Fruit fly (Drosophila melanogaster) whole organism, embryonic: Measurements from ENCODE around the gene ara.

Source experiments
- Awh ChIP-seq: fragments of 200-800 bp; sonication (Bioruptor generic); IDR thresholded peaks from 2 replicates; pipeline ENCODE4, ENCODE4 v1.3.6; 2022; ENCODE audit warnings: missing biosample characterization, missing genetic modification characterization
- Bdp1 ChIP-seq: fragments of 200-800 bp; sonication (Bioruptor generic); optimal IDR thresholded peaks from 3 replicates; lab custom pipeline; 2016; ENCODE audit warnings: missing biosample characterization, missing genetic modification characterization
- CG10267 ChIP-seq: fragments of 200-800 bp; sonication (Bioruptor generic); optimal IDR thresholded peaks from 2 replicates; lab custom pipeline; 2018; ENCODE audit warnings: missing biosample characterization, mild to moderate bottlenecking, missing genetic modification characterization, moderate library complexity
- CG10366 ChIP-seq: fragments of 200-800 bp; sonication (Bioruptor generic); IDR thresholded peaks from 2 replicates; pipeline ENCODE4 v1.3.6; 2022; ENCODE audit warnings: missing biosample characterization, missing genetic modification characterization
- CG12155 ChIP-seq: fragments of 200-800 bp; sonication (Bioruptor generic); optimal IDR thresholded peaks from 3 replicates; lab custom pipeline; 2016; ENCODE audit warnings: missing biosample characterization, missing genetic modification characterization
- CG14965 ChIP-seq: fragments of 200-800 bp; sonication (Bioruptor generic); optimal IDR thresholded peaks from 2 replicates; lab custom pipeline; 2016; ENCODE audit warnings: missing biosample characterization, missing genetic modification characterization, borderline replicate concordance
- CG16863 ChIP-seq: fragments of 200-800 bp; sonication (Bioruptor generic); optimal IDR thresholded peaks from 3 replicates; lab custom pipeline; 2016; ENCODE audit warnings: missing biosample characterization, missing genetic modification characterization
- CG17328 ChIP-seq: fragments of 200-800 bp; sonication (Bioruptor generic); IDR thresholded peaks from 2 replicates; pipeline ENCODE4 v1.3.6; 2022; ENCODE audit warnings: missing biosample characterization, missing genetic modification characterization
- CG17359 ChIP-seq: fragments of 200-800 bp; sonication (Bioruptor generic); optimal IDR thresholded peaks from 3 replicates; lab custom pipeline; 2018; ENCODE audit warnings: missing biosample characterization, mild to moderate bottlenecking, missing genetic modification characterization, moderate library complexity
- CG18476 ChIP-seq: fragments of 200-800 bp; sonication (Bioruptor generic); optimal IDR thresholded peaks from 2 replicates; lab custom pipeline; 2016; ENCODE audit warnings: missing biosample characterization, mild to moderate bottlenecking, missing genetic modification characterization
- CG30020 ChIP-seq: fragments of 200-800 bp; optimal IDR thresholded peaks from 2 replicates; lab custom pipeline; 2019; ENCODE audit warnings: missing biosample characterization, mild to moderate bottlenecking, missing genetic modification characterization, moderate library complexity
- CG31441 ChIP-seq: fragments of 200-800 bp; sonication (Bioruptor generic); IDR thresholded peaks from 2 replicates; pipeline ENCODE4 v1.3.6; 2022; ENCODE audit warnings: missing biosample characterization, missing genetic modification characterization
- CG32767 ChIP-seq: fragments of 200-800 bp; sonication (Bioruptor generic); IDR thresholded peaks from 2 replicates; pipeline ENCODE4 v1.3.6; 2022; ENCODE audit warnings: missing biosample characterization, missing genetic modification characterization
- CG6854 ChIP-seq: fragments of 200-800 bp; sonication (Bioruptor generic); optimal IDR thresholded peaks from 3 replicates; lab custom pipeline; 2017; ENCODE audit warnings: missing biosample characterization, mild to moderate bottlenecking, missing genetic modification characterization
- CG7357 ChIP-seq: fragments of 200-800 bp; sonication (Bioruptor generic); IDR thresholded peaks from 3 replicates; pipeline ENCODE4 v1.3.6; 2022; ENCODE audit warnings: missing biosample characterization, missing genetic modification characterization
- CG7745 ChIP-seq: fragments of 200-800 bp; sonication (Bioruptor generic); optimal IDR thresholded peaks from 2 replicates; lab custom pipeline; 2018; ENCODE audit warnings: missing biosample characterization, mild to moderate bottlenecking, missing genetic modification characterization, moderate library complexity
- CoRest ChIP-seq: fragments of 200-800 bp; sonication (Bioruptor generic); optimal IDR thresholded peaks from 3 replicates; lab custom pipeline; 2018; ENCODE audit warnings: missing biosample characterization, mild to moderate bottlenecking, missing genetic modification characterization, moderate library complexity
- Dad ChIP-seq: fragments of 200-800 bp; sonication (Bioruptor generic); optimal IDR thresholded peaks from 3 replicates; lab custom pipeline; 2016; ENCODE audit warnings: missing biosample characterization, missing genetic modification characterization
- Elba2 ChIP-seq: fragments of 200-800 bp; sonication (Bioruptor generic); optimal IDR thresholded peaks from 3 replicates; lab custom pipeline; 2016; ENCODE audit warnings: missing biosample characterization, missing genetic modification characterization
- H15 ChIP-seq: fragments of 200-800 bp; sonication (Bioruptor generic); IDR thresholded peaks from 3 replicates; pipeline ENCODE4 v1.3.6; 2022; ENCODE audit warnings: missing biosample characterization, missing genetic modification characterization
- H2.0 ChIP-seq: fragments of 200-800 bp; sonication (Bioruptor generic); IDR thresholded peaks from 2 replicates; pipeline ENCODE4 v1.3.6; 2022; ENCODE audit warnings: missing biosample characterization, missing genetic modification characterization
- HHEX ChIP-seq: fragments of 200-800 bp; sonication (Bioruptor generic); optimal IDR thresholded peaks from 3 replicates; lab custom pipeline; 2017; ENCODE audit warnings: missing biosample characterization, mild to moderate bottlenecking, missing genetic modification characterization, missing genetic modification reagents
- Mes4 ChIP-seq: fragments of 200-800 bp; sonication (Bioruptor generic); optimal IDR thresholded peaks from 2 replicates; lab custom pipeline; 2016; ENCODE audit warnings: missing biosample characterization, missing genetic modification characterization
- Nf-YA ChIP-seq: fragments of 200-800 bp; sonication (Bioruptor generic); IDR thresholded peaks from 2 replicates; pipeline ENCODE4 v1.3.6; 2022; ENCODE audit warnings: missing biosample characterization, missing genetic modification characterization
- Nf-YB ChIP-seq: fragments of 200-800 bp; sonication (Bioruptor generic); optimal IDR thresholded peaks from 3 replicates; lab custom pipeline; 2019; ENCODE audit warnings: missing biosample characterization, mild to moderate bottlenecking, missing genetic modification characterization, moderate library complexity
- Nf-YC ChIP-seq: fragments of 200-800 bp; optimal IDR thresholded peaks from 3 replicates; lab custom pipeline; 2019; ENCODE audit warnings: missing biosample characterization, mild to moderate bottlenecking, missing genetic modification characterization, moderate library complexity
- Xbp1 ChIP-seq: fragments of 200-800 bp; sonication (Bioruptor generic); optimal IDR thresholded peaks from 3 replicates; lab custom pipeline; 2016; ENCODE audit warnings: missing biosample characterization, mild to moderate bottlenecking, missing genetic modification characterization
- abd-A ChIP-seq: fragments of 200-800 bp; sonication (Bioruptor generic); optimal IDR thresholded peaks from 3 replicates; lab custom pipeline; 2019; ENCODE audit warnings: missing biosample characterization, mild to moderate bottlenecking, missing genetic modification characterization, moderate library complexity
- ara ChIP-seq: fragments of 200-800 bp; sonication (Bioruptor generic); IDR thresholded peaks from 2 replicates; pipeline ENCODE4 v1.3.6; 2022; ENCODE audit warnings: missing biosample characterization, missing genetic modification characterization
- bbx ChIP-seq: fragments of 200-800 bp; sonication (Bioruptor generic); IDR thresholded peaks from 2 replicates; pipeline ENCODE4 v1.3.6; 2022; ENCODE audit warnings: missing biosample characterization, missing genetic modification characterization; ENCODE audit not compliant: partially characterized antibody
- caup ChIP-seq: fragments of 200-800 bp; sonication (Bioruptor generic); optimal IDR thresholded peaks from 3 replicates; lab custom pipeline; 2017; ENCODE audit warnings: missing biosample characterization, mild to moderate bottlenecking, missing genetic modification characterization, moderate library complexity; ENCODE audit not compliant: severe bottlenecking
- da ChIP-seq: fragments of 200-800 bp; sonication (Bioruptor generic); optimal IDR thresholded peaks from 2 replicates; lab custom pipeline; 2016; ENCODE audit warnings: missing biosample characterization, missing genetic modification characterization
- ewg ChIP-seq: fragments of 200-800 bp; sonication (Bioruptor generic); optimal IDR thresholded peaks from 3 replicates; lab custom pipeline; 2017; ENCODE audit warnings: mild to moderate bottlenecking, missing biosample characterization, missing genetic modification reagents, missing genetic modification characterization
- fru ChIP-seq: fragments of >200 bp; optimal IDR thresholded peaks from 2 replicates; lab custom pipeline; 2017
- her ChIP-seq: fragments of 200-800 bp; sonication (Bioruptor generic); optimal IDR thresholded peaks from 2 replicates; lab custom pipeline; 2016; ENCODE audit warnings: missing biosample characterization, missing genetic modification characterization
- kay ChIP-seq: fragments of 200-800 bp; sonication (Bioruptor generic); optimal IDR thresholded peaks from 2 replicates; lab custom pipeline; 2016; ENCODE audit warnings: missing biosample characterization, missing genetic modification characterization
- mirr ChIP-seq: fragments of 200-800 bp; sonication (Bioruptor generic); optimal IDR thresholded peaks from 3 replicates; lab custom pipeline; 2018; ENCODE audit warnings: missing biosample characterization, mild to moderate bottlenecking, missing genetic modification characterization
- nerfin-2 ChIP-seq: fragments of 200-800 bp; sonication (Bioruptor generic); IDR thresholded peaks from 2 replicates; pipeline ENCODE4 v1.3.6; 2022; ENCODE audit warnings: missing biosample characterization, missing genetic modification characterization; ENCODE audit not compliant: partially characterized antibody
- pnt ChIP-seq: fragments of 200-800 bp; sonication (Bioruptor generic); optimal IDR thresholded peaks from 3 replicates; lab custom pipeline; 2016; ENCODE audit warnings: missing biosample characterization, missing genetic modification characterization
- shn ChIP-seq: fragments of 200-800 bp; sonication (Bioruptor generic); optimal IDR thresholded peaks from 3 replicates; lab custom pipeline; 2016; ENCODE audit warnings: missing biosample characterization, missing genetic modification characterization
- sisA ChIP-seq: fragments of 200-800 bp; sonication (Bioruptor generic); IDR thresholded peaks from 2 replicates; pipeline ENCODE4 v1.3.6; 2022; ENCODE audit warnings: missing biosample characterization, missing genetic modification characterization
- sqz ChIP-seq: fragments of 200-800 bp; sonication (Bioruptor generic); optimal IDR thresholded peaks from 3 replicates; lab custom pipeline; 2018; ENCODE audit warnings: missing biosample characterization, mild to moderate bottlenecking, missing genetic modification characterization
- trem ChIP-seq: fragments of 200-800 bp; optimal IDR thresholded peaks from 3 replicates; lab custom pipeline; 2019; ENCODE audit warnings: missing biosample characterization, mild to moderate bottlenecking, missing genetic modification characterization, moderate library complexity

ara gene

dm6 chr3L:12587218-12587797 is 6.8 kb downstream of the ara start (continued):
- TF ChIP-seq ewg (GFP tag; lab: Kevin White, UChicago) (no peak), CoRest (peak; percentile 16)

dm6 chr3L:12588237-12588636 is 7.8 kb downstream of the ara start:
- TF ChIP-seq Dad (GFP tag; lab: Kevin White, UChicago) (no peak), mirr (GFP tag; lab: Kevin White, UChicago) (no peak), CG6854 (GFP tag; lab: Kevin White, UChicago) (no peak), Xbp1 (GFP tag; lab: Kevin White, UChicago) (no peak), ara (peak; percentile 56; the same call in 1 of the 2 replicates), da (GFP tag; lab: Kevin White, UChicago) (no peak), caup (peak; percentile 39), CG17359 (tag; lab: Kevin White, UChicago) (no peak), abd-A (tag; lab: Kevin White, UChicago) (no peak), sqz (GFP tag; lab: Kevin White, UChicago) (peak; percentile 28), H2.0 (GFP tag; lab: Robert Waterston, UW) (no peak), CG7745 (tag; lab: Kevin White, UChicago) (no peak), Bdp1 (GFP tag; lab: Kevin White, UChicago) (no peak), CG14965 (GFP tag; lab: Kevin White, UChicago) (no peak)

dm6 chr3L:12588863-12589262 is 8.4 kb downstream of the ara start:
- TF ChIP-seq mirr (GFP tag; lab: Kevin White, UChicago) (no peak), CG16863 (GFP tag; lab: Kevin White, UChicago) (no peak), H15 (GFP tag; lab: Robert Waterston, UW) (no peak), Nf-YA (GFP tag; lab: Robert Waterston, UW) (no peak), CG12155 (GFP tag; lab: Kevin White, UChicago) (no peak), CG18476 (GFP tag; lab: Kevin White, UChicago) (no peak), Nf-YB (GFP tag; lab: Kevin White, UChicago) (peak; percentile 80), CG10267 (tag; lab: Kevin White, UChicago) (no peak), Elba2 (GFP tag; lab: Kevin White, UChicago) (no peak), HHEX (GFP tag; lab: Kevin White, UChicago) (no peak), CG10366 (GFP tag; lab: Robert Waterston, UW) (no peak), trem (tag; lab: Kevin White, UChicago) (no peak), CG17328 (GFP tag; lab: Robert Waterston, UW) (no peak), caup (peak; percentile 59), sisA (GFP tag; lab: Robert Waterston, UW) (no peak), Mes4 (GFP tag; lab: Kevin White, UChicago) (no peak), fru (no peak), shn (GFP tag; lab: Kevin White, UChicago) (no peak), CG31441 (GFP tag; lab: Robert Waterston, UW) (no peak), abd-A (tag; lab: Kevin White, UChicago) (peak; percentile 30), Nf-YC (tag; lab: Kevin White, UChicago) (peak; percentile 69), CG32767 (GFP tag; lab: Robert Waterston, UW) (no peak), nerfin-2 (no peak), bbx (GFP tag; lab: Robert Waterston, UW) (no peak), pnt (no peak), Awh (GFP tag; lab: Robert Waterston, UW) (peak; percentile 54; the same call in 1 of the 2 replicates), CG30020 (tag; lab: Kevin White, UChicago) (no peak), her (GFP tag; lab: Kevin White, UChicago) (no peak), CG7357 (GFP tag; lab: Robert Waterston, UW) (no peak), kay (GFP tag; lab: Kevin White, UChicago) (no peak)
